Worm (Caenorhabditis elegans) whole organism, midembryonic: ENCODE data around the gene cgef-1.

Experiments used
- T22C8.4 ChIP-seq: fragments of 200-800 bp; sonication (Bioruptor generic); IDR thresholded peaks from 2 replicates; pipeline ENCODE4 v1.3.6; 2022; ENCODE audit warnings: missing genetic modification characterization, missing compliant biosample characterization
- cog-1 ChIP-seq: sonication (generic microtip); optimal IDR thresholded peaks from 2 replicates; lab custom pipeline; 2016; ENCODE audit warnings: missing genetic modification characterization, missing compliant biosample characterization
- flt-1 ChIP-seq: fragments of 200-800 bp; sonication (Bioruptor generic); IDR thresholded peaks from 2 replicates; pipeline ENCODE4 v1.3.6; 2022; ENCODE audit warnings: missing genetic modification characterization, missing compliant biosample characterization
- med-1 ChIP-seq: sonication (generic microtip); optimal IDR thresholded peaks from 2 replicates; lab custom pipeline; 2017; ENCODE audit warnings: missing genetic modification characterization, mild to moderate bottlenecking, missing compliant biosample characterization, antibody characterized with exemption, missing genetic modification reagents; ENCODE audit not compliant: insufficient read depth
- ref-1 ChIP-seq: fragments of 200-800 bp; sonication (Bioruptor generic); conservative IDR thresholded peaks from 2 replicates; pipeline ENCODE4 v1.3.6; 2022; ENCODE audit warnings: missing genetic modification reagents, missing genetic modification characterization, missing compliant biosample characterization
- ztf-23 ChIP-seq: fragments of 200-800 bp; sonication (Bioruptor generic); IDR thresholded peaks from 2 replicates; pipeline ENCODE4 v1.3.6; 2022; ENCODE audit warnings: missing genetic modification reagents, missing genetic modification characterization, missing compliant biosample characterization

ce11 chrX:2807390-2807789 lies 35.5 kb downstream of the cgef-1 start, which contains the start of gene C14A11.5:
- TF ChIP-seq flt-1 (GFP tag; lab: Robert Waterston, UW) (no peak), T22C8.4 (no peak), ztf-23 (no peak), ref-1 (no peak), cog-1 (tag; lab: Kevin White, UChicago) (no peak), med-1 (no peak)
